Fruit fly (Drosophila melanogaster) whole organism, embryonic: ENCODE measurements around the gene Prp5.
A peak's percentile ranks its signal among the peaks of the same experiment; 100 is the strongest.

ENCODE experiments used
- Adf1 ChIP-seq: fragments of 200-800 bp; sonication (Bioruptor generic); IDR thresholded peaks from 2 replicates; pipeline ENCODE4 v1.3.6; 2022; ENCODE audit warnings: missing biosample characterization, missing genetic modification characterization
- B-H2 ChIP-seq: fragments of 200-800 bp; sonication (Bioruptor generic); optimal IDR thresholded peaks from 2 replicates; lab custom pipeline; 2018; ENCODE audit warnings: missing biosample characterization, mild to moderate bottlenecking, missing genetic modification characterization
- BEAF-32 ChIP-seq: fragments of 200-800 bp; sonication (Bioruptor generic); optimal IDR thresholded peaks from 3 replicates; lab custom pipeline; 2017; ENCODE audit warnings: missing biosample characterization, missing genetic modification characterization, mild to moderate bottlenecking, moderate library complexity, missing genetic modification reagents
- Bteb2 ChIP-seq: fragments of 200-800 bp; sonication (Bioruptor generic); optimal IDR thresholded peaks from 2 replicates; lab custom pipeline; 2016; ENCODE audit warnings: missing biosample characterization, missing genetic modification characterization
- CG10543 ChIP-seq: fragments of 200-800 bp; sonication (Bioruptor generic); optimal IDR thresholded peaks from 3 replicates; lab custom pipeline; 2017; ENCODE audit warnings: missing biosample characterization, mild to moderate bottlenecking, missing genetic modification characterization, moderate library complexity
- CG11085 ChIP-seq: fragments of 200-800 bp; sonication (Bioruptor generic); IDR thresholded peaks from 2 replicates; pipeline ENCODE4 v1.3.6; 2022; ENCODE audit warnings: missing biosample characterization, missing genetic modification characterization
- CG12104 ChIP-seq: fragments of 200-800 bp; sonication (Bioruptor generic); optimal IDR thresholded peaks from 3 replicates; lab custom pipeline; 2016; ENCODE audit warnings: missing biosample characterization, missing genetic modification characterization
- CG12744 ChIP-seq: fragments of 200-800 bp; sonication (Bioruptor generic); optimal IDR thresholded peaks from 2 replicates; lab custom pipeline; 2016; ENCODE audit warnings: missing biosample characterization, missing genetic modification characterization
- CG13624 ChIP-seq: fragments of 200-800 bp; sonication (Bioruptor generic); optimal IDR thresholded peaks from 2 replicates; lab custom pipeline; 2016; ENCODE audit warnings: missing biosample characterization, missing genetic modification characterization
- CG13894 ChIP-seq: fragments of 200-800 bp; sonication (Bioruptor generic); optimal IDR thresholded peaks from 3 replicates; lab custom pipeline; 2018; ENCODE audit warnings: missing biosample characterization, mild to moderate bottlenecking, missing genetic modification characterization, moderate library complexity
- CG16863 ChIP-seq: fragments of 200-800 bp; sonication (Bioruptor generic); optimal IDR thresholded peaks from 3 replicates; lab custom pipeline; 2016; ENCODE audit warnings: missing biosample characterization, missing genetic modification characterization
- CG2678 ChIP-seq: fragments of 200-800 bp; sonication (Bioruptor generic); optimal IDR thresholded peaks from 3 replicates; lab custom pipeline; 2019; ENCODE audit warnings: missing biosample characterization, mild to moderate bottlenecking, missing genetic modification characterization, moderate library complexity
- CG34224 ChIP-seq: fragments of 200-800 bp; sonication (Bioruptor generic); IDR thresholded peaks from 3 replicates; pipeline ENCODE4 v1.3.6; 2022; ENCODE audit warnings: missing biosample characterization, missing genetic modification characterization; ENCODE audit not compliant: partially characterized antibody
- CG3838 ChIP-seq: fragments of 200-800 bp; sonication (Bioruptor generic); optimal IDR thresholded peaks from 3 replicates; lab custom pipeline; 2016; ENCODE audit warnings: missing biosample characterization, missing genetic modification characterization
- CG3847 ChIP-seq: fragments of 200-800 bp; sonication (Bioruptor generic); IDR thresholded peaks from 2 replicates; pipeline ENCODE4 v1.3.6; 2022; ENCODE audit warnings: missing biosample characterization, missing genetic modification characterization
- CG4360 ChIP-seq: fragments of 200-800 bp; sonication (Bioruptor generic); IDR thresholded peaks from 2 replicates; pipeline ENCODE4 v1.3.6; 2022; ENCODE audit warnings: missing biosample characterization, missing genetic modification characterization
- CG5953 ChIP-seq: fragments of 200-800 bp; sonication (Bioruptor generic); IDR thresholded peaks from 2 replicates; pipeline ENCODE4 v1.3.6; 2022; ENCODE audit warnings: missing biosample characterization, missing genetic modification characterization
- CG7928 ChIP-seq: fragments of 200-800 bp; sonication (Bioruptor generic); optimal IDR thresholded peaks from 2 replicates; lab custom pipeline; 2017; ENCODE audit warnings: missing biosample characterization, mild to moderate bottlenecking, missing genetic modification characterization
- CG8765 ChIP-seq: fragments of 200-800 bp; sonication (Bioruptor generic); IDR thresholded peaks from 2 replicates; pipeline ENCODE4 v1.3.6; 2022; ENCODE audit warnings: missing biosample characterization, missing genetic modification characterization
- CkIIα-i1 ChIP-seq: fragments of 200-800 bp; sonication (Bioruptor generic); IDR thresholded peaks from 2 replicates; pipeline ENCODE4 v1.3.6; 2022; ENCODE audit warnings: missing biosample characterization, missing genetic modification characterization
- D19B ChIP-seq: fragments of 200-800 bp; sonication (Bioruptor generic); optimal IDR thresholded peaks from 2 replicates; lab custom pipeline; 2017; ENCODE audit warnings: missing biosample characterization, mild to moderate bottlenecking, missing genetic modification characterization
- Deaf1 ChIP-seq: fragments of 200-800 bp; optimal IDR thresholded peaks from 3 replicates; lab custom pipeline; 2019; ENCODE audit warnings: missing biosample characterization, mild to moderate bottlenecking, missing genetic modification characterization, moderate library complexity
- Eip74EF ChIP-seq, 2 experiments: fragments of 200-800 bp in 1 of 2; fragments of >200 bp in 1 of 2; sonication (Bioruptor generic) in 1 of 2; optimal IDR thresholded peaks; 2 replicates each; lab custom pipeline; 2017 to 2019; ENCODE audit warnings: missing biosample characterization in 2 of 2, missing genetic modification characterization in 2 of 2, mild to moderate bottlenecking in 1 of 2, moderate library complexity in 1 of 2
- Hmx ChIP-seq: fragments of 200-800 bp; sonication (Bioruptor generic); optimal IDR thresholded peaks from 2 replicates; lab custom pipeline; 2016; ENCODE audit warnings: missing biosample characterization, missing genetic modification characterization
- Kr ChIP-seq: fragments of 200-800 bp; sonication (Bioruptor generic); optimal IDR thresholded peaks from 2 replicates; lab custom pipeline; 2017; ENCODE audit warnings: missing biosample characterization, mild to moderate bottlenecking, missing genetic modification characterization
- Lhr ChIP-seq: fragments of 200-800 bp; sonication (Bioruptor generic); optimal IDR thresholded peaks from 3 replicates; lab custom pipeline; 2017; ENCODE audit warnings: mild to moderate bottlenecking, missing biosample characterization, missing genetic modification reagents, missing genetic modification characterization
- Lim3 ChIP-seq: fragments of 200-800 bp; sonication (Bioruptor generic); IDR thresholded peaks from 2 replicates; pipeline ENCODE4 v1.3.6; 2022; ENCODE audit warnings: missing biosample characterization, missing genetic modification characterization
- Lpt ChIP-seq: fragments of >200 bp; optimal IDR thresholded peaks from 2 replicates; lab custom pipeline; 2018; ENCODE audit warnings: missing biosample characterization, missing genetic modification characterization
- Med ChIP-seq: fragments of 200-800 bp; sonication (Bioruptor generic); peaks from one replicate; lab custom pipeline; 2016; ENCODE audit warnings: missing biosample characterization, missing genetic modification characterization, mild to moderate bottlenecking, inconsistent platforms, moderate library complexity
- Myb ChIP-seq: fragments of 200-800 bp; sonication (Bioruptor generic); optimal IDR thresholded peaks from 2 replicates; lab custom pipeline; 2016; ENCODE audit warnings: missing biosample characterization, missing genetic modification characterization
- Neu2 ChIP-seq: fragments of 200-800 bp; sonication (Bioruptor generic); optimal IDR thresholded peaks from 3 replicates; lab custom pipeline; 2016; ENCODE audit warnings: missing biosample characterization, missing genetic modification characterization, borderline replicate concordance
- Rfx ChIP-seq: fragments of 200-800 bp; sonication (Bioruptor generic); IDR thresholded peaks from 2 replicates; pipeline ENCODE4 v1.3.6; 2022; ENCODE audit warnings: missing biosample characterization, missing genetic modification characterization
- Sox100B ChIP-seq: fragments of 200-800 bp; sonication (Bioruptor generic); optimal IDR thresholded peaks from 3 replicates; lab custom pipeline; 2018; ENCODE audit warnings: missing biosample characterization, mild to moderate bottlenecking, missing genetic modification characterization
- Tbp ChIP-seq: fragments of >200 bp; optimal IDR thresholded peaks from 2 replicates; lab custom pipeline; 2018; ENCODE audit warnings: missing biosample characterization, missing genetic modification characterization
- al ChIP-seq: fragments of 200-800 bp; sonication (Bioruptor generic); IDR thresholded peaks from 2 replicates; pipeline ENCODE4 v1.3.6; 2022; ENCODE audit warnings: missing biosample characterization, missing genetic modification characterization
- az2 ChIP-seq: fragments of 200-800 bp; sonication (Bioruptor generic); optimal IDR thresholded peaks from 3 replicates; lab custom pipeline; 2016; ENCODE audit warnings: missing biosample characterization, missing genetic modification characterization
- btn ChIP-seq: fragments of 200-800 bp; sonication (Bioruptor generic); optimal IDR thresholded peaks from 2 replicates; lab custom pipeline; 2016; ENCODE audit warnings: missing biosample characterization, missing genetic modification characterization
- cas ChIP-seq: fragments of 200-800 bp; sonication (Bioruptor generic); IDR thresholded peaks from 2 replicates; pipeline ENCODE4 v1.3.6; 2022; ENCODE audit warnings: missing biosample characterization, missing genetic modification characterization
- chif ChIP-seq, 2 experiments: fragments of 200-800 bp; sonication (Bioruptor generic); optimal IDR thresholded peaks; 3 replicates each; lab custom pipeline; 2016; ENCODE audit warnings: missing biosample characterization in 2 of 2, missing genetic modification characterization in 2 of 2
- ewg ChIP-seq: fragments of 200-800 bp; sonication (Bioruptor generic); optimal IDR thresholded peaks from 3 replicates; lab custom pipeline; 2017; ENCODE audit warnings: mild to moderate bottlenecking, missing biosample characterization, missing genetic modification reagents, missing genetic modification characterization
- ftz-f1 ChIP-seq: fragments of 200-800 bp; sonication (Bioruptor generic); optimal IDR thresholded peaks from 2 replicates; lab custom pipeline; 2016; ENCODE audit warnings: missing biosample characterization, missing genetic modification characterization
- gro ChIP-seq: fragments of 200-800 bp; sonication (Bioruptor generic); optimal IDR thresholded peaks from 2 replicates; lab custom pipeline; 2016; ENCODE audit warnings: missing biosample characterization, missing genetic modification characterization
- hb ChIP-seq: fragments of 200-800 bp; sonication (Bioruptor generic); IDR thresholded peaks from 3 replicates; pipeline ENCODE4 v1.3.6; 2022; ENCODE audit warnings: missing biosample characterization, missing genetic modification characterization; ENCODE audit not compliant: partially characterized antibody
- hkb ChIP-seq, 2 experiments: fragments of 200-800 bp in 1 of 2; fragments of >200 bp in 1 of 2; sonication (Bioruptor generic) in 1 of 2; IDR thresholded peaks in 1 of 2; optimal IDR thresholded peaks in 1 of 2; 2 replicates each; pipeline versions ENCODE4 v1.3.6 to Lab custom; 2017 to 2022; ENCODE audit warnings: missing biosample characterization in 1 of 2, missing genetic modification characterization in 1 of 2
- insv ChIP-seq, 2 experiments: fragments of 200-800 bp; sonication (Bioruptor generic); optimal IDR thresholded peaks; 3 replicates each; lab custom pipeline; 2016 to 2018; ENCODE audit warnings: missing biosample characterization in 2 of 2, missing genetic modification characterization in 2 of 2
- p53 ChIP-seq: fragments of 200-800 bp; sonication (Bioruptor generic); optimal IDR thresholded peaks from 2 replicates; lab custom pipeline; 2016; ENCODE audit warnings: missing biosample characterization, missing genetic modification characterization
- sisA ChIP-seq: fragments of 200-800 bp; sonication (Bioruptor generic); IDR thresholded peaks from 2 replicates; pipeline ENCODE4 v1.3.6; 2022; ENCODE audit warnings: missing biosample characterization, missing genetic modification characterization
- sug ChIP-seq: fragments of 200-800 bp; optimal IDR thresholded peaks from 2 replicates; lab custom pipeline; 2019; ENCODE audit warnings: missing biosample characterization, mild to moderate bottlenecking, missing genetic modification characterization, moderate library complexity

Gene Prp5

DNA sequence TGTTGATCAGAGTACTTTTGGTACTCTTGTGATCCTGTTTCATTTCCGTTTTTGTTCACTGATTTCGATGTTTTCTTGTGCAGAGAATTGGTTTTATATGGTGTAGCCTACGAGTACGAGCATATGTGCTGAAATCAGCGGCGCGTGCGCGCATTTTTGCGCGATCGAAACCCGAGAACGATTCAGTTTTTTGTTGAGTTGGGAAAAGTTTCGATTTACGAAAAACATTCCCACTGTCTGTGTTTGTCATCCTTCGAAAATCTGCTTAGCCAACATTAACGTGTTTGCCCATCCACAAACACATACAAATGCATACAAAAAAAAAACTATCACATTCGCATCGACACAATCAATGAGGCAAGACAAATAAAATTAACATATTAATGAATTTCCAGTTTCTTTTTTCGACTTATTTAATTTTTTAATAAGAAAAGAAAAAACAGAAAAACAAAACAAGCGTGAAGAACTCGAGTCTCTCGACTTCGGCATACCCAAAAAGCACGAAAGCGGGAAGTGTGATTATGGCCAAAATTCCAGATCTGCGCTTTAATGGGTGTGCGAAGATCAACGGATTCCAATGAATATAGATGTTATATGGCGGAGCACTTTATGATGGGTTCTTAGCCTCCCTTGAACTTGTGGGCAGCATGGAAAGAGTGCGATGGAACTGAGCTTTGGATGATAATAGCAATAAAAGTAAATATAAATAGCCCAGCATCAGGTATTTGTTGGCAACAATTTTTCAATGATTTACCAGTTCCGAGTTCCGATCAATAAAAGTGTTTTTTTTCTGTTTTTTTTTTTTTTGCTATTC is 44.8 kb upstream of the Prp5 start (continued):
- TF ChIP-seq D19B (GFP tag; lab: Kevin White, UChicago), result peak; percentile 92
- no peak for TF ChIP-seq CG2678 (tag; lab: Kevin White, UChicago)

DNA sequence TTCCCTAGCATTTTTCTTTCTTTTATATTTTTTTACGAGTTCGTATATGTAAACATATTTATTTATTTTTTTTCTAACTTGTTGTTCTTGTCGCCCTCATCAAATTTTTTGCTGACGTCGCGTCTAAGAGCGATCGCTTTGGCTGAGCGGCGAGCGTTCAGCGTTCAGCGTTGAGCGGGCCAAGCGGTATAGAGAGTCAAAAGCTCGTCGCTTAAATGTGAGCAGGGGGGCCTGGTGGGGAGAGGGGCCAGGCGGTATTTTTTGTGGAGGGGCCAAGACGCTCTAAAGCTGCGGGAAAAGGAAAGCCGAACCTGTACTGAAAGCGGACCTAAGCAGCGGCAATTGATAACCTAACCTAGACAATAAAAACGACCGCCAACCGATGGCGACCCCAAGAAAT is 43.8 kb upstream of the Prp5 start:
- TF ChIP-seq hkb (optimal IDR thresholded peaks at IDR 0.05; lab: Kevin White, UChicago) (no peak), hkb (GFP tag; IDR thresholded peaks at IDR 0.05; lab: Robert Waterston, UW) (no peak), BEAF-32 (no peak), CG3838 (GFP tag; lab: Kevin White, UChicago) (no peak), Hmx (GFP tag; lab: Kevin White, UChicago) (no peak), CG3847 (GFP tag; lab: Robert Waterston, UW) (no peak), Eip74EF (GFP tag; optimal IDR thresholded peaks at IDR 0.05; lab: Kevin White, UChicago) (no peak), Rfx (GFP tag; lab: Robert Waterston, UW) (0 out of 2 replicates have a peak, but pooled peaks have one; percentile 12), CG11085 (GFP tag; lab: Robert Waterston, UW) (no peak), Med (peak; percentile 61), sug (tag; lab: Kevin White, UChicago) (peak; percentile 59), ftz-f1 (GFP tag; lab: Kevin White, UChicago) (no peak), Tbp (no peak), al (no peak), sisA (GFP tag; lab: Robert Waterston, UW) (no peak), CG13624 (GFP tag; lab: Kevin White, UChicago) (no peak), CG4360 (no peak), CG2678 (tag; lab: Kevin White, UChicago) (no peak), CG34224 (GFP tag; lab: Robert Waterston, UW) (no peak), Adf1 (GFP tag; lab: Robert Waterston, UW) (peak; percentile 56; the same call in 1 of the 2 replicates), gro (no peak), CG13894 (no peak), CG5953 (GFP tag; lab: Robert Waterston, UW) (no peak), Lpt (GFP tag; lab: Kevin White, UChicago) (no peak), CG12104 (no peak), p53 (no peak), az2 (GFP tag; lab: Kevin White, UChicago) (no peak), Lim3 (GFP tag; lab: Robert Waterston, UW) (no peak), Myb (GFP tag; lab: Kevin White, UChicago) (no peak), CkIIα-i1 (no peak), chif (GFP tag; optimal IDR thresholded peaks at IDR 0.05; lab: Kevin White, UChicago) (no peak), CG10543 (GFP tag; lab: Kevin White, UChicago) (peak; percentile 10), B-H2 (GFP tag; lab: Kevin White, UChicago) (peak; percentile 23), hb (GFP tag; lab: Robert Waterston, UW) (no peak), ewg (GFP tag; lab: Kevin White, UChicago) (no peak), CG12744 (GFP tag; lab: Kevin White, UChicago) (no peak), insv (GFP tag; optimal IDR thresholded peaks at IDR 0.05; lab: Kevin White, UChicago) (no peak), Kr (no peak), cas (GFP tag; lab: Robert Waterston, UW) (no peak), btn (GFP tag; lab: Kevin White, UChicago) (no peak), Lhr (GFP tag; lab: Kevin White, UChicago) (no peak), Neu2 (GFP tag; lab: Kevin White, UChicago) (no peak), CG8765 (GFP tag; lab: Robert Waterston, UW) (no peak), Deaf1 (peak; percentile 27), CG16863 (GFP tag; lab: Kevin White, UChicago) (no peak), CG7928 (GFP tag; lab: Kevin White, UChicago) (no peak), Sox100B (GFP tag; lab: Kevin White, UChicago) (no peak), Bteb2 (GFP tag; lab: Kevin White, UChicago) (no peak)
